Worm (Caenorhabditis elegans) whole organism, L1 larva: ENCODE results near the gene acs-3.

Experiments used
- C04F5.9 ChIP-seq: sonication (generic microtip); optimal IDR thresholded peaks from 2 replicates; lab custom pipeline; 2016; ENCODE audit warnings: missing genetic modification characterization, missing compliant biosample characterization
- aha-1 ChIP-seq: fragments of 150-350 bp; optimal IDR thresholded peaks from 2 replicates; lab custom pipeline; 2014; ENCODE audit warnings: missing biosample characterization, missing genetic modification characterization
- ama-1 ChIP-seq: fragments of 150-350 bp; optimal IDR thresholded peaks from 2 replicates; lab custom pipeline; 2014
- ces-1 ChIP-seq: fragments of 150-350 bp; optimal IDR thresholded peaks from 2 replicates; lab custom pipeline; 2014; ENCODE audit warnings: missing biosample characterization, missing genetic modification reagents, missing genetic modification characterization
- egl-27 ChIP-seq, 2 experiments: fragments of 150-350 bp in 1 of 2; sonication (generic microtip); optimal IDR thresholded peaks; 3 replicates each; lab custom pipeline; 2017 to 2018; ENCODE audit warnings: missing biosample characterization in 2 of 2, missing genetic modification characterization in 2 of 2, missing genetic modification reagents in 2 of 2
- nhr-11 ChIP-seq: fragments of 150-350 bp; optimal IDR thresholded peaks from 2 replicates; lab custom pipeline; 2014; ENCODE audit warnings: missing biosample characterization, missing genetic modification characterization
- nhr-28 ChIP-seq: fragments of 150-350 bp; optimal IDR thresholded peaks from 2 replicates; lab custom pipeline; 2014; ENCODE audit warnings: missing biosample characterization, missing genetic modification characterization
- nhr-76 ChIP-seq: sonication (generic microtip); optimal IDR thresholded peaks from 2 replicates; lab custom pipeline; 2017; ENCODE audit warnings: missing biosample characterization, missing genetic modification characterization
- nhr-90 ChIP-seq: sonication (generic microtip); optimal IDR thresholded peaks from 2 replicates; lab custom pipeline; 2016; ENCODE audit warnings: mild to moderate bottlenecking, missing genetic modification characterization, missing compliant biosample characterization; ENCODE audit not compliant: poor library complexity
- pqm-1 ChIP-seq: sonication (generic microtip); optimal IDR thresholded peaks from 3 replicates; lab custom pipeline; 2017; ENCODE audit warnings: missing biosample characterization, missing genetic modification characterization
- skn-1 ChIP-seq: fragments of 150-350 bp; optimal IDR thresholded peaks from 2 replicates; lab custom pipeline; 2014; ENCODE audit warnings: missing biosample characterization, missing genetic modification characterization
- snpc-4 ChIP-seq: fragments of 150-350 bp; optimal IDR thresholded peaks from 2 replicates; lab custom pipeline; 2014; ENCODE audit warnings: missing biosample characterization, missing genetic modification characterization

ce11 chrV:1937963-1938362 lies 31.4 kb upstream of the acs-3 start, which contains the start of gene glb-25:
- no peak for TF ChIP-seq ces-1 (GFP tag; lab: Kevin White, UChicago)
- TF ChIP-seq snpc-4 (tag; lab: Kevin White, UChicago): no peak
- TF ChIP-seq ama-1 (lab: Kevin White, UChicago): no peak
- TF ChIP-seq C04F5.9 (tag; lab: Kevin White, UChicago): no peak
- no peak for TF ChIP-seq nhr-90 (tag; lab: Kevin White, UChicago)
- TF ChIP-seq pqm-1 (tag; lab: Kevin White, UChicago): no peak
- TF ChIP-seq nhr-28 (tag; lab: Kevin White, UChicago): no peak
- no peak for TF ChIP-seq aha-1 (tag; lab: Kevin White, UChicago)
- TF ChIP-seq nhr-76 (tag; lab: Kevin White, UChicago): no peak
- TF ChIP-seq nhr-11 (tag; lab: Kevin White, UChicago): no peak
- TF ChIP-seq egl-27 (tag; optimal IDR thresholded peaks at IDR 0.05; lab: Kevin White, UChicago): no peak
- no peak for TF ChIP-seq skn-1
